Fruit fly (Drosophila melanogaster) whole organism, wandering third instar larva: Measurements from ENCODE around the gene AIF.

Source experiments
- Mio ChIP-seq: sonication (Bioruptor generic); optimal IDR thresholded peaks from 2 replicates; lab custom pipeline; 2016; ENCODE audit warnings: missing biosample characterization, missing genetic modification characterization
- N ChIP-seq: fragments of >200 bp; optimal IDR thresholded peaks from 2 replicates; lab custom pipeline; 2018; ENCODE audit warnings: missing biosample characterization, missing external identifiers, missing genetic modification characterization
- OdsH ChIP-seq: fragments of 200-800 bp; sonication (Bioruptor generic); optimal IDR thresholded peaks from 2 replicates; lab custom pipeline; 2016; ENCODE audit warnings: missing biosample characterization, mild to moderate bottlenecking, missing genetic modification characterization
- Vsx2 ChIP-seq: fragments of 200-300, 225-300 bp; sonication (Bioruptor generic); optimal IDR thresholded peaks from 2 replicates; lab custom pipeline; 2018; ENCODE audit warnings: missing biosample characterization, missing genetic modification characterization; ENCODE audit not compliant: partially characterized antibody
- br ChIP-seq: fragments of 200-800 bp; sonication (Bioruptor generic); optimal IDR thresholded peaks from 2 replicates; lab custom pipeline; 2016; ENCODE audit warnings: missing biosample characterization, missing genetic modification characterization
- foxo ChIP-seq, 2 experiments: fragments of 200-800 bp; sonication (Bioruptor generic); optimal IDR thresholded peaks; 2 replicates in 1 of 2; 3 replicates in 1 of 2; lab custom pipeline; 2016 to 2017; ENCODE audit warnings: missing biosample characterization in 2 of 2, missing genetic modification characterization in 2 of 2
- lola ChIP-seq: fragments of >200 bp; optimal IDR thresholded peaks from 2 replicates; lab custom pipeline; 2017; ENCODE audit warnings: missing biosample characterization, missing genetic modification characterization
- psq ChIP-seq: fragments of 200-800 bp; sonication (Bioruptor generic); optimal IDR thresholded peaks from 3 replicates; lab custom pipeline; 2017; ENCODE audit warnings: missing biosample characterization, mild to moderate bottlenecking, missing genetic modification characterization, moderate library complexity

- TF ChIP-seq Mio (GFP tag; lab: Kevin White, UChicago) (no peak), OdsH (GFP tag; lab: Kevin White, UChicago) (no peak), N (no peak), psq (GFP tag; lab: Kevin White, UChicago) (no peak), Vsx2 (GFP tag; lab: Kevin White, UChicago) (no peak), lola (no peak), foxo (GFP tag; optimal IDR thresholded peaks at IDR 0.05; lab: Kevin White, UChicago) (no peak), br (GFP tag; lab: Kevin White, UChicago) (peak; percentile 34)
Measured at dm6 chr2L:2168184-2168893, 16.8 kb downstream of the AIF start.
